Fruit fly (Drosophila melanogaster): ENCODE measurements around the gene CycT.

CycT gene

DNA sequence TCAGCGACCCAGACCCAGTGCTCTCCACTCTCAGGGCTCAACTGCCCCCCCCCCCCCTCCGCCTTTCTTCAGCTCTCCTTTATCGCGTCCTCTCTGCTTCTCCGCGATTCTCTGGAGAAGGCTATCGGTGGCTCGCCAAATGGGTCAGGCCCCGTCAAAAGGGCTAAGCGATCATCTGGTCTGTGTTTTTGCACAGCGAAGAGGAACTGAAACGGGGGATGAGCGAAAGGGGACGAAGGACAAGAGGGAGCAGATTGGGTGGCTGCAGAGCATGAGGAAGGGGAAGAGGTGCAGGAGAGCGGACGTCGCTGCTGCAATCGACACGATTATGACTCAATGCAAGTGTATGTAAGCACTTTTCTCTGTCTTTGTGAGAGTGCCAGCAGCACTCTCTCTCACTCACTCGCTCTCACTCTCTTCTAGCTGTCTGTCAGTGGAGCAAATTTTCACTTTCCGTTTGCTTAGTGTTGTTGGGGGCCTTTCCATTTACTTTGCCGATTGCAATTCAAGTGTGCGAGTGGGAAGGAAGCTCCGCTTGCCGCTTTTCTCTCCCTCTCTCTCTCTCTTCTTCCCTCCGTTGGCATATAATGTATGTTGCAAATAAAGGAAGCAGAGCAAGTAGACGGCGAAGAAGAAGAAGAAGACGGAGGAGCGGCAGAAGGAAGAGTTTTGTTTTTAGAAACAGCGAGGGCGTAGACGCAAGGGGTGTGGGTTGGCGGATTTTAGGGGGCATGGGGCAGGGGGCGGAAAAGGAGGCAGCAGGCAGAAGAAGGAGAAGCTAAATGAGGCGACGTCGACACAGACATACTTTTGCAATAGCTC is 20.2 kb upstream of the CycT start (continued):
- TF ChIP-seq CG6272 (GFP tag; IDR thresholded peaks at IDR 0.05), result no peak
- no peak for TF ChIP-seq aop (GFP tag; IDR thresholded peaks at IDR 0.05)
- no peak for TF ChIP-seq unc-4 (GFP tag; IDR thresholded peaks at IDR 0.05; ENCODE audit: partially characterized antibody)
- no peak for TF ChIP-seq zf30C (GFP tag; optimal IDR thresholded peaks at IDR 0.05)
- no peak for TF ChIP-seq ind (GFP tag; optimal IDR thresholded peaks at IDR 0.05)
- TF ChIP-seq Eip74EF (GFP tag; optimal IDR thresholded peaks at IDR 0.05), result no peak
- peak; percentile 67 to 86 for TF ChIP-seq Trl (optimal IDR thresholded peaks at IDR 0.05)
- no peak for TF ChIP-seq Trl (GFP tag; optimal IDR thresholded peaks at IDR 0.05)
- no peak for TF ChIP-seq CG6791 (GFP tag; IDR thresholded peaks at IDR 0.05; ENCODE audit: partially characterized antibody)
- TF ChIP-seq CG12391 (tag; optimal IDR thresholded peaks at IDR 0.05), result no peak
- TF ChIP-seq ftz-f1 (GFP tag; optimal IDR thresholded peaks at IDR 0.05), result no peak
- no peak for TF ChIP-seq Hand (GFP tag; optimal IDR thresholded peaks at IDR 0.05)
- no peak for TF ChIP-seq tna (GFP tag; IDR thresholded peaks at IDR 0.05; ENCODE audit: partially characterized antibody)
- no peak for TF ChIP-seq CG10654 (GFP tag; optimal IDR thresholded peaks at IDR 0.05)
- no peak for TF ChIP-seq lola (GFP tag; optimal IDR thresholded peaks at IDR 0.05)
- no peak for TF ChIP-seq CG2120 (GFP tag; optimal IDR thresholded peaks at IDR 0.05)
- TF ChIP-seq CG43689 (GFP tag; IDR thresholded peaks at IDR 0.05), result no peak
- no peak for TF ChIP-seq sim (GFP tag; IDR thresholded peaks at IDR 0.05)
- TF ChIP-seq da (GFP tag; optimal IDR thresholded peaks at IDR 0.05), result no peak
- TF ChIP-seq dmrt99B (tag; optimal IDR thresholded peaks at IDR 0.05), result no peak
- no peak for TF ChIP-seq CG30431 (GFP tag; optimal IDR thresholded peaks at IDR 0.05)
- TF ChIP-seq CG13775 (GFP tag; optimal IDR thresholded peaks at IDR 0.05), result no peak
- TF ChIP-seq CG17361 (GFP tag; IDR thresholded peaks at IDR 0.05), result no peak
- TF ChIP-seq Med (GFP tag), result no peak
- TF ChIP-seq trh (GFP tag; optimal IDR thresholded peaks at IDR 0.05), result no peak
- TF ChIP-seq Sry-δ (GFP tag; optimal IDR thresholded peaks at IDR 0.05), result no peak
- TF ChIP-seq odd (GFP tag; optimal IDR thresholded peaks at IDR 0.05), result no peak
- TF ChIP-seq Dbx (GFP tag; IDR thresholded peaks at IDR 0.05), result no peak
- no peak for TF ChIP-seq sc (optimal IDR thresholded peaks at IDR 0.05)
- TF ChIP-seq sc (GFP tag; optimal IDR thresholded peaks at IDR 0.05), result no peak
- TF ChIP-seq Blimp-1 (GFP tag; optimal IDR thresholded peaks at IDR 0.05), result peak; percentile 90
- no peak for TF ChIP-seq CG4360 (GFP tag; IDR thresholded peaks at IDR 0.05)
- no peak for TF ChIP-seq CG13624 (GFP tag; optimal IDR thresholded peaks at IDR 0.05)
- TF ChIP-seq D (optimal IDR thresholded peaks at IDR 0.05), result no peak
- no peak for TF ChIP-seq D (GFP tag; optimal IDR thresholded peaks at IDR 0.05)
- TF ChIP-seq CG15601 (tag; optimal IDR thresholded peaks at IDR 0.05), result no peak
- no peak for TF ChIP-seq cad (GFP tag; optimal IDR thresholded peaks at IDR 0.05)
- no peak for TF ChIP-seq Hr51 (GFP tag; optimal IDR thresholded peaks at IDR 0.05)
- TF ChIP-seq CG30403 (GFP tag; optimal IDR thresholded peaks at IDR 0.05), result no peak
- no peak for TF ChIP-seq lab (GFP tag; optimal IDR thresholded peaks at IDR 0.05)
- peak; percentile 25; the same call in 1 of the 2 replicates for TF ChIP-seq Drgx (GFP tag; IDR thresholded peaks at IDR 0.05)
- no peak for TF ChIP-seq CG1792 (GFP tag; optimal IDR thresholded peaks at IDR 0.05)
- TF ChIP-seq CG10209 (GFP tag; optimal IDR thresholded peaks at IDR 0.05), result no peak
- TF ChIP-seq CG12299 (tag; optimal IDR thresholded peaks at IDR 0.05), result no peak
- TF ChIP-seq Hr78 (GFP tag; optimal IDR thresholded peaks at IDR 0.05), result peak in 1 of 2 experiments; percentile 11
- no peak for TF ChIP-seq bsh (GFP tag; optimal IDR thresholded peaks at IDR 0.05)
